Worm (Caenorhabditis elegans): ENCODE data around the gene Y51B9A.8.
A peak's percentile ranks its signal among the peaks of the same experiment; 100 is the strongest.

The Y51B9A.8 gene

ce11 chrII:9385241-9385640, 13.4 kb upstream of the Y51B9A.8 start, which contains the start of gene C06C3.7:
Gene C06C3.7, plus strand, starts transcription at chrII:9385541.
- TF ChIP-seq snpc-1.2 (GFP tag; IDR thresholded peaks at IDR 0.05) (no peak), lin-39 (tag; optimal IDR thresholded peaks at IDR 0.05) (no peak), nhr-76 (tag; optimal IDR thresholded peaks at IDR 0.05) (no peak), fos-1 (tag; optimal IDR thresholded peaks at IDR 0.05) (no peak), ctbp-1 (GFP tag; IDR thresholded peaks at IDR 0.05) (no peak), madf-9 (GFP tag; conservative IDR thresholded peaks at IDR 0.05) (no peak), egl-43 (GFP tag; IDR thresholded peaks at IDR 0.05) (no peak), nhr-25 (tag; optimal IDR thresholded peaks at IDR 0.05; ENCODE audit: borderline replicate concordance, insufficient read depth) (no peak), rbr-2 (tag; optimal IDR thresholded peaks at IDR 0.05) (no peak), nhr-102 (tag; optimal IDR thresholded peaks at IDR 0.05) (no peak), unc-39 (tag; optimal IDR thresholded peaks at IDR 0.05) (no peak), dmd-6 (GFP tag; IDR thresholded peaks at IDR 0.05) (no peak), mdl-1 (tag; optimal IDR thresholded peaks at IDR 0.05) (no peak), set-16 (GFP tag; IDR thresholded peaks at IDR 0.05) (no peak), mdt-29 (GFP tag; IDR thresholded peaks at IDR 0.05) (no peak), spr-1 (tag; optimal IDR thresholded peaks at IDR 0.05) (no peak), ceh-62 (tag; optimal IDR thresholded peaks at IDR 0.05) (no peak), snpc-4 (tag; optimal IDR thresholded peaks at IDR 0.05) (no peak), nhr-10 (tag; optimal IDR thresholded peaks at IDR 0.05) (no peak), fkh-10 (GFP tag; optimal IDR thresholded peaks at IDR 0.05) (no peak)

DNA sequence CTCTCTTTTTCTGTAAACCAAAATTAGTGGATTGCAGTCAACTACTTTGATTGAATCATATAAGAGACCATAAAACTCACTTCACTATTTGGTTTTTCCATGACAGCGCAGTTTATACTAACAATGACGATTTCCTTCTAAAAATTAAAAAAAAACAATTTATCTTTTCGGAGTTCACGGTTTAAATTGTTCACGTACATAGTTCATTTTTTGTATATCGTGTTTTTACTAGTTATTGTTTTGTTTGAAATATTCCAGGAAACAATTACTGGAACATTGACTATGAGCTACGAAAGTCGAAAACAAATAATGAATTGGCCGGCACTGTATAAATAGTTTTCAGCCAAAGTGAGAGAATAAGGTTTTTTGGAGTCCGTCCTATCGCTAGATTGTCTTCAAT, 5.9 kb upstream of the Y51B9A.8 start, which contains the start of gene lido-17:
lido-17 (minus strand) TSS at position 101 of the 400 bp plus-strand sequence.
- TF ChIP-seq ZK337.2 (GFP tag; IDR thresholded peaks at IDR 0.05) (no peak), F10B5.3 (tag; optimal IDR thresholded peaks at IDR 0.05) (no peak), nhr-77 (tag; optimal IDR thresholded peaks at IDR 0.05) (no peak), set-16 (GFP tag; IDR thresholded peaks at IDR 0.05) (no peak), nhr-11 (tag; optimal IDR thresholded peaks at IDR 0.05) (no peak), tra-1 (GFP tag; IDR thresholded peaks at IDR 0.05) (no peak), snpc-4 (tag; optimal IDR thresholded peaks at IDR 0.05) (no peak), Y48G9A.11 (GFP tag; IDR thresholded peaks at IDR 0.05) (no peak), zip-2 (tag; optimal IDR thresholded peaks at IDR 0.05) (no peak)

DNA sequence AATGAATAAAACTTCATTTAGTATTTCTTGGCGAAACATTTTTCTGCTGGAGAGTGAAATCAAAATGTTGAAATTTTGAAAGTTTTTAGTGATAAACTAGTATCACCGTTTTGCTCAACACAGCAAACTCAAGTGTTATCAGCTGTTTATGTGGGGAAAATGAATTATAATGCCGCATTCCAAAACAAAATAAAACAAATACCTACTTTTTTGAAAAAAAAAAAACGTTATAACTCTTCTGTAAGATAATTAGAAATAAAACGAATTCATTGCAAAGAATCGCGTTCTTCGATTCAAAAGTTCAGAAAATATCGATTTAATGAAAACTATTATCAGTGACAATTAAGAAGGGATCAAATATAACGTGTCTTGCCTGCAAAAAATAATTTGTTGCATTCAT, 1.2 kb upstream of the Y51B9A.8 start, which contains the start of gene Y51B9A.9:
Y51B9A.9 (minus strand) TSS at position 101 of the 400 bp plus-strand sequence.
- TF ChIP-seq daf-16 (GFP tag; optimal IDR thresholded peaks at IDR 0.05) (no peak), daf-16 (tag; optimal IDR thresholded peaks at IDR 0.05) (peak; percentile 68), pqm-1 (tag; optimal IDR thresholded peaks at IDR 0.05) (peak; percentile 47), mxl-3 (GFP tag; optimal IDR thresholded peaks at IDR 0.05) (no peak), nhr-6 (tag; optimal IDR thresholded peaks at IDR 0.05) (no peak)

DNA sequence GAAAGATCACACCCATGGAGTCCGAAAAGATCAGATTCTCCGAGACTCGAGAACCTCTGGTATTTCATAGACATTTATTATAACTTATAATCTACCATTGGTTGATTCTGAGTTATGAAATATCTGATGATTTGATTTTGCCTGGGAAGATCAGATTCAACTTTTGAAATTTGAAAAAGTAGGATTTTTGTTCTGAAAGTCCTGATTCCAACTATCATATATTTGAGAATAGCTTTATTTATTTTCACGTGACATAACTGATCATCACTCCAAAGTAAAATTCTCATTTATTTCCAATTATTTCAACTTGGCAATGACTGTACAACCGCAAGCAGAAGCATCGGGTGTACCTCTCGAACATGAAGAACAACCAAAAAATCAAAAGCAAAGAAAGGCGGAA, 1.1 kb downstream of the Y51B9A.8 start, which contains the start of gene Y51B9A.7:
Y51B9A.7 (plus strand) TSS at position 301 of the 400 bp plus-strand sequence.
- TF ChIP-seq lin-1 (GFP tag; IDR thresholded peaks at IDR 0.05), result no peak
- TF ChIP-seq Y48G9A.11 (GFP tag; IDR thresholded peaks at IDR 0.05), result no peak
- TF ChIP-seq ceh-32 (tag; optimal IDR thresholded peaks at IDR 0.05; ENCODE audit: poor library complexity), result no peak
- TF ChIP-seq lin-15B (tag; optimal IDR thresholded peaks at IDR 0.05), result no peak
- no peak for TF ChIP-seq F49E8.2 (tag; optimal IDR thresholded peaks at IDR 0.05; ENCODE audit: borderline replicate concordance)
- TF ChIP-seq mxl-3 (GFP tag; optimal IDR thresholded peaks at IDR 0.05), result no peak
- no peak for TF ChIP-seq daf-19 (GFP tag; conservative IDR thresholded peaks at IDR 0.05)
